Worm (Caenorhabditis elegans): ENCODE results near the gene rpl-39.

DNA sequence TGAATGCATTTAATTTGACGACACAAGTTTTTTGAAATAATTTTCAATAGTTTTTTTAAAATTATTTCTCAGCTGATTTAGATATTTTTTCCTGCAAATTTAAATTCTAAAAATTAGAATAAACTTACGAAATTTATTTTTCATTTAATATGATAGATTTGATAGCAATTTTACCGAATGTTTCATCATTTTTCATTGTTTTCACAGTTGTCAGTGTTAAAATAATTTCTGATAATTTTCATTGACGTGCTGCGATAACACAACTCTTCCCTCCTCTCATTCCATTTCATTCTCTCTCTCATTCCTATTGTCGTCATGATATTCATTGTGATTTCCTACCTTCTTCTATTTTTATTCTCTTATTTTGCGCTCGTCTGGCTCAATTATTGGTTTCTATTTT is 15.7 kb downstream of the rpl-39 start, which contains the start of gene hint-3:
- TF ChIP-seq unc-62 (GFP tag; optimal IDR thresholded peaks at IDR 0.05) (no peak), nhr-12 (tag; optimal IDR thresholded peaks at IDR 0.05) (no peak), ces-1 (GFP tag; optimal IDR thresholded peaks at IDR 0.05) (no peak), mep-1 (tag; optimal IDR thresholded peaks at IDR 0.05) (no peak)
